Fruit fly (Drosophila melanogaster) whole organism: ENCODE results near the gene CG17321.

Experiments
- CG8478 ChIP-seq: fragments of >200 bp; optimal IDR thresholded peaks from 2 replicates; lab custom pipeline; 2018; ENCODE audit warnings: inconsistent platforms
- Dll ChIP-seq: fragments of >200 bp; optimal IDR thresholded peaks from 2 replicates; lab custom pipeline; 2017
- EcR ChIP-seq, 2 experiments: fragments of >200 bp; optimal IDR thresholded peaks; 2 replicates each; lab custom pipeline; 2017; ENCODE audit warnings: missing biosample characterization in 2 of 2, missing genetic modification characterization in 2 of 2, missing genetic modification reagents in 2 of 2
- pan ChIP-seq: fragments of >200 bp; optimal IDR thresholded peaks from 2 replicates; lab custom pipeline; 2017
- psq ChIP-seq: fragments of >200 bp; optimal IDR thresholded peaks from 2 replicates; lab custom pipeline; 2017
- usp ChIP-seq: fragments of >200 bp; optimal IDR thresholded peaks from 2 replicates; lab custom pipeline; 2017; ENCODE audit warnings: missing biosample characterization, missing genetic modification characterization, mixed read lengths

Gene CG17321

dm6 chr2L:18844917-18845509 is at the start of gene CG17321:
CG17321 (plus strand) TSS chr2L:18845184.
- no peak for TF ChIP-seq EcR (GFP tag; optimal IDR thresholded peaks at IDR 0.05; lab: Kevin White, UChicago)
- TF ChIP-seq usp (GFP tag; lab: Kevin White, UChicago), result no peak
- TF ChIP-seq psq (lab: Kevin White, UChicago), result no peak
- TF ChIP-seq CG8478 (lab: Kevin White, UChicago), result no peak

DNA sequence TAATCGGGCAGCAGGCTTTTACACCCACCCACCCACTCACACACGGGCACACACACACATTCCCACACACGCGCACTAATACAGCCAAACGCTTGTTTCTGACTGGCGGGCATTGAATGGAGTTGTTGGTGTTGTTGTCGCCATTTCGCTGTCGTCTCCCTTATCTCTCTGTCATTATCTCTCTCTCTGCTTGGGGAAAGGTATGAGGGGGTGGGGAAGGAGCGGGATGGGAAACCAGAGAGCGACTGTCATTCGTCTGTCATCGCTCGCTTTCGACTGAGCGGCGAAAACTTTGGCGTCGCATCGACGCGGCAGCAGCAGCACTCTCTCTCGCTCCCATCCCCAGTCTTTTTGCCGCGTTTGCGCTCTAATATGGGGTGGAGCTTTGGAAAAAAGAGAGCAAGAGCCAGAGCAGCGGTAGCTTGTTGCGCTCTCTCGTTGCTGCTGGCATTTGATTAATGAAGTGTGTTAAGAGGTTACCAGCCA is 49.0 kb upstream of the CG17321 start:
- TF ChIP-seq Dll (lab: Kevin White, UChicago) (peak; percentile 87), usp (GFP tag; lab: Kevin White, UChicago) (no peak)

DNA sequence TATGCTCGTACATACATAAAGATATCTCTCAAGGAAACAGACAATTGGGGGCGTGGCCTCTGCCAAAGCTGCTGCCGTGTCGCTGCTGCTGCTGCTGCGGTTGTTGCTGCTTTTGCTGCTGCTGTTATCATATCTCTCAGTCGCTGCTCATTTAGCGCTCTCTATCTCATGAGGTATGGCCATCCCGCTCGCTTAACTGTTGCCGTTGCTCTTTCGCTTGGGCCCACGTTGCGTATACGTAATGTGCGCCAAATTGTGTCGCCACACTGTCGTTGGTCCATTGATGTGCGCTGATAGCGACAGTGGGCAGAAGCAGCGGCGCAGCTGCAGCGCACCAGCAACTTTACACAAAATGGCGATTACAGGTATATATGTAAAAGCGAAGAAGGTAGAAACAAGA is 48.5 kb upstream of the CG17321 start:
- no peak for TF ChIP-seq Dll (lab: Kevin White, UChicago)
- no peak for TF ChIP-seq EcR (GFP tag; optimal IDR thresholded peaks at IDR 0.05; lab: Kevin White, UChicago)
- TF ChIP-seq usp (GFP tag; lab: Kevin White, UChicago), result no peak
- TF ChIP-seq psq (lab: Kevin White, UChicago), result no peak
- no peak for TF ChIP-seq pan
- no peak for TF ChIP-seq CG8478 (lab: Kevin White, UChicago)

DNA sequence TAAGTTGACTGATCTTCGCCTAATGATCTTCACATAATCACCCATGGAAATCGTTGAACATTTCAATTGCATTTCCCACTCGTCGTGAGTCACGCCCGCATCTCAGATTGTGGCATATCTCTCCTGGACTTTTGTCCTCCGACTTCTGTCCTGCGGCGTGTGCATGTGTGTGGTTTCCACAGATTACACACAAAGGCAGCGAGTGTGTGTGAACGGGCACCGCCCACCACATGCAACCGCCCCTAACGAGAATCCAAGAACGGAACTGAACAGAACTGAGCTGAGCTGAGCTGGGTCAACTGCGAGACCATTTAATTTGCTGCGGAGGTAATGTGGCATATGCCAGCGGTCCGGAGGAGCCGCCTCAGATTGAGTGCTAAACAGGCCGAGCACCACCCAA is 43.3 kb upstream of the CG17321 start:
- TF ChIP-seq EcR (GFP tag; optimal IDR thresholded peaks at IDR 0.05; lab: Kevin White, UChicago) (no peak), psq (lab: Kevin White, UChicago) (no peak), pan (no peak), CG8478 (lab: Kevin White, UChicago) (no peak), Dll (lab: Kevin White, UChicago) (no peak), usp (GFP tag; lab: Kevin White, UChicago) (no peak)

DNA sequence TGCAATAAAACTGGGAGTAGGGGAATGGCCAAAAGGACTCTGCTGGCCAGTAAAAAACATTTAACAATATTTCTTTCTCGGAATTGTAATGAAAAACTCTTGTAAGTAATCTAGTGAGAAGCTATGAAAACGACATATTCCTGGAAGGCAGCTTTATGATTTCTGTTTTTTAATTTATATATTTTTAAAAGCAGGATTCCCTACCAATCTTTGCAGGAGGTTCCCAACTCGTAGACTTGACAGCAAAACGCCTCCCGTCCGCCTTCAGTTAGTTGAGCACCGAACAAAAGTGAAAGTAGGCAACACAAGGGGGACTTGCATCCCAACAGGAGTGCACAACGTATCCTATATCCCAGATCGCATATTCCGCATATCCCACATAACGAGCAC is 39.7 kb upstream of the CG17321 start, which contains the start of gene CG43814:
Gene CG43814, minus strand, starts transcription at position 101 of the 390 bp plus-strand sequence.
- TF ChIP-seq EcR (GFP tag; optimal IDR thresholded peaks at IDR 0.05; lab: Kevin White, UChicago) (no peak), pan (no peak), psq (lab: Kevin White, UChicago) (no peak), usp (GFP tag; lab: Kevin White, UChicago) (no peak), Dll (lab: Kevin White, UChicago) (no peak), CG8478 (lab: Kevin White, UChicago) (no peak)

- no peak for TF ChIP-seq usp (GFP tag; lab: Kevin White, UChicago)
- no peak for TF ChIP-seq CG8478 (lab: Kevin White, UChicago)
- no peak for TF ChIP-seq psq (lab: Kevin White, UChicago)
- no peak for TF ChIP-seq Dll (lab: Kevin White, UChicago)
- TF ChIP-seq EcR (GFP tag; optimal IDR thresholded peaks at IDR 0.05; lab: Kevin White, UChicago), result no peak
- no peak for TF ChIP-seq pan
Observed at dm6 chr2L:18805637-18806403, 39.2 kb upstream of the CG17321 start.

DNA sequence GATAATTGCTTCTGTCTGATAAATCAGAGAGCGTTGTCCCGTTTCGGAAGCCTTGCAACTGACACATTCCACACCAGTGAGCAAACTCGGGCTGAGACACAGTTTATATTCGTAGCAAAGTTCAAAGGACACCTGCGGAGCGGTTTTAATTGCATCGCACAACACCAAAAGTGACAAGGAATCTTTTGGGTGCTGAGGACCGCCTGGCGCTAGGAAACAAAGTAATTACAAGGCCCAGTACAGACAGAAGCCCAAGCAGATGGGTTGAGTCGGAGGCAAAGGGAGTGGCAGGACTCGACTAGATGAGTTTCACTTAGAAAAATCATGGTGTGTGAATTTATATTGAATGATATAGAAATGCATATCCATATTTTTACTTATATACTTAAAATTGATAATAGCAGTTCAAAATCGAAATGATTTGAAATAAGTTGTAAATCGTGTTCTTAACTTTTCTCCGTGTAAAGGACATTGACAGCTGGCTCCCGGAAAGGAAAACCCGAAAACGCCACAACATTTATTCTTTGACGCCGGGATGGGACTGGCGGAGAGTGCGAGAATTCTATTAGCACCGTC is 36.1 kb upstream of the CG17321 start:
- TF ChIP-seq CG8478 (lab: Kevin White, UChicago) (no peak), EcR (GFP tag; optimal IDR thresholded peaks at IDR 0.05; lab: Kevin White, UChicago) (no peak), usp (GFP tag; lab: Kevin White, UChicago) (no peak), Dll (lab: Kevin White, UChicago) (no peak), psq (lab: Kevin White, UChicago) (no peak), pan (no peak)

DNA sequence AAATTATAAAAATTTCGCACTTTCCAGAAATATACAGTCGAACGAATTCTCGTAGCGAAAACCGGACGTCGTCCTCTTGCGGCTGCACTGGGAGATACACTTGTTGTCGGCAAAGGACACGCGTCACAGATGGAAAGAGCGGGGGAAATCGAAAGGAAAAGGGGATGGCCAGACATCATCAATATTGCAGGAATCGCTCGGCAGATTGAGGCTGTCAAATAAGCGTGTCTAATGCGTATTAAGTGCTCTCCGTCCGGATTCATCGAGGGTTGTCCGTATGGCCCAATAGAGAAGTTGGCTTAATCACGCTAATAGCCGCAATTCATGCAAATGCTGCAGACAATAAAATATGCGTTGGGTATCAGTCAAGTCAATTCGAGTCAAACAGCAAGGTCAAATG is 35.5 kb upstream of the CG17321 start:
- TF ChIP-seq pan (no peak), CG8478 (lab: Kevin White, UChicago) (no peak), EcR (GFP tag; optimal IDR thresholded peaks at IDR 0.05; lab: Kevin White, UChicago) (no peak), psq (lab: Kevin White, UChicago) (no peak), Dll (lab: Kevin White, UChicago) (no peak), usp (GFP tag; lab: Kevin White, UChicago) (no peak)

dm6 chr2L:18810960-18811642 is 33.9 kb upstream of the CG17321 start, which contains the start of the genes CG10570 and CG42502:
CG10570 (minus strand) TSS chr2L:18811252.
CG42502 (minus strand) TSS chr2L:18811252.
- TF ChIP-seq EcR (GFP tag; optimal IDR thresholded peaks at IDR 0.05; lab: Kevin White, UChicago) (no peak), CG8478 (lab: Kevin White, UChicago) (no peak), usp (GFP tag; lab: Kevin White, UChicago) (no peak), pan (peak; percentile 73), psq (lab: Kevin White, UChicago) (no peak)

- TF ChIP-seq EcR (GFP tag; optimal IDR thresholded peaks at IDR 0.05; lab: Kevin White, UChicago) (no peak), pan (no peak), Dll (lab: Kevin White, UChicago) (no peak), psq (lab: Kevin White, UChicago) (no peak), usp (GFP tag; lab: Kevin White, UChicago) (no peak), CG8478 (lab: Kevin White, UChicago) (no peak)
Observed at dm6 chr2L:18812348-18812747, 32.6 kb upstream of the CG17321 start, which contains the start of the genes CG17325 and CG42305. CG17325 (plus strand) TSS chr2L:18812648. CG42305 (plus strand) TSS chr2L:18812648.

- TF ChIP-seq pan, result no peak
- TF ChIP-seq CG8478 (lab: Kevin White, UChicago), result no peak
- no peak for TF ChIP-seq Dll (lab: Kevin White, UChicago)
- TF ChIP-seq psq (lab: Kevin White, UChicago), result no peak
Observed at dm6 chr2L:18812755-18813154, 32.2 kb upstream of the CG17321 start.
